Worm (Caenorhabditis elegans): Measurements from ENCODE around the gene nhr-65.

ce11 chrV:18870955-18871354, 31.9 kb downstream of the nhr-65 start:
- TF ChIP-seq nhr-12 (tag; optimal IDR thresholded peaks at IDR 0.05) (no peak), aly-2 (tag; optimal IDR thresholded peaks at IDR 0.05) (no peak), unc-62 (GFP tag; optimal IDR thresholded peaks at IDR 0.05) (no peak), ama-1 (optimal IDR thresholded peaks at IDR 0.05) (no peak), nfya-1 (tag; optimal IDR thresholded peaks at IDR 0.05; ENCODE audit: insufficient read depth) (no peak), fkh-10 (GFP tag; optimal IDR thresholded peaks at IDR 0.05) (no peak), elt-1 (tag; optimal IDR thresholded peaks at IDR 0.05) (no peak), ztf-4 (tag; optimal IDR thresholded peaks at IDR 0.05) (no peak), mdl-1 (tag; optimal IDR thresholded peaks at IDR 0.05) (no peak), ceh-9 (tag; optimal IDR thresholded peaks at IDR 0.05) (no peak), ceh-82 (tag; optimal IDR thresholded peaks at IDR 0.05) (no peak), nhr-28 (tag; optimal IDR thresholded peaks at IDR 0.05) (no peak), egl-27 (tag; optimal IDR thresholded peaks at IDR 0.05) (no peak)
